Worm (Caenorhabditis elegans) whole organism, early embryonic: ENCODE results near the gene metl-5.

Experiments used
- ama-1 ChIP-seq: fragments of 150-350 bp; optimal IDR thresholded peaks from 2 replicates; lab custom pipeline; 2014
- ets-7 ChIP-seq: sonication (generic microtip); optimal IDR thresholded peaks from 2 replicates; lab custom pipeline; 2016; ENCODE audit warnings: missing genotype, missing genetic modification characterization, missing compliant biosample characterization
- flt-1 ChIP-seq: fragments of 200-800 bp; sonication (Bioruptor generic); IDR thresholded peaks from 2 replicates; pipeline ENCODE4 v1.3.6; 2022; ENCODE audit warnings: missing genetic modification characterization, missing compliant biosample characterization
- hmg-4 ChIP-seq: fragments of 200-800 bp; sonication (Bioruptor generic); optimal IDR thresholded peaks from 2 replicates; lab custom pipeline; 2018; ENCODE audit warnings: mild to moderate bottlenecking, missing genetic modification characterization, missing compliant biosample characterization
- hnd-1 ChIP-seq: sonication (generic microtip); optimal IDR thresholded peaks from 2 replicates; lab custom pipeline; 2016; ENCODE audit warnings: missing genetic modification characterization, missing compliant biosample characterization
- tbx-37 ChIP-seq: fragments of 200-800 bp; sonication (Bioruptor generic); conservative IDR thresholded peaks from 2 replicates; pipeline ENCODE4 v1.3.6; 2022; ENCODE audit warnings: missing genetic modification reagents, missing genetic modification characterization, missing compliant biosample characterization

DNA sequence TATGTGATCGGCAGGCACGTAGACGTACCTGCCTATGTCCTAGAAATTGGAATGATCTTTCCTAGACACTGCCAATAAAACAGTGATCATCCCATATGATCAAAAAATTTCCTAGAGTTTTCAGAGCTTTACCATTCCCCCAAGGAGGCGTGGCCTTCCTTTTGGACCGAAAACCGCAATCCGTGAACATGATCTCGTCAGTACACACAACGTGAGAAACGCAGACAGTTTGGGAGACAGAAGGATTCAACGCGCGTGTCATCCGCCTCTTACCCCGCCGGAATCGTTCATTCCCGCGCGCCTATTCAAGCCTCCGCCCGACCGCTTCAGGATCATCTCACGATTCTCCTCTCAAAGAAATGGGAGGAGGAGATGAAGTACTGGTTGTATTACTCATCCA, 37.3 kb upstream of the metl-5 start, which contains the start of gene B0393.5:
- no peak for TF ChIP-seq hmg-4 (GFP tag; lab: Kevin White, UChicago)
- TF ChIP-seq hnd-1 (tag; lab: Kevin White, UChicago), result no peak
- TF ChIP-seq ama-1 (lab: Kevin White, UChicago), result no peak
- no peak for TF ChIP-seq ets-7 (tag; lab: Kevin White, UChicago)
- no peak for TF ChIP-seq tbx-37 (GFP tag; lab: Robert Waterston, UW)
- no peak for TF ChIP-seq flt-1 (GFP tag; lab: Robert Waterston, UW)
